Comparison of ENCODE assay signal across 5 fruit fly cellular contexts in the genomic region with DNA sequence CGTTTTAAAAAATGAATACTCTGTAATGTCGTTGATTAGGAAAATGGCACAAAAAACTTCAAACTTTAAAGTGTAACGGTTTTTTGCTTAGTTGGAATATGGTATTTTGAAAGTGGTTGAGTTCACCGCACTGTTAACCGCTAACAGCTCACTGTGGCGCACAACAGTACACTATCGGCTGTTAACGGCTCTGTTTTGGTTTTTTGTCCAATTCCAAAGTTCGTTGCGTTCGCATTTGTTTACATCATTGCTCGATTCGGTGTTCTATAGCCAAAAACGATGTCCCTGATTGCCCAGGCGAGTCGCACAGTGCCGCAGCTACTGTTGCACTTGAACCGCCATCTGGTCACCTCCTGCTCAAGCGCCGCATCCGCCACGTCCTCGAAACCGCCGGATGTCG.
TF ChIP-seq lines count a peak whose summit lies in the region.

TSS of gene CG11095 (plus strand) at position 205 of the 400 bp plus-strand sequence.

- TF ChIP-seq CTCF in whole organism, embryonic (GFP tag; optimal IDR thresholded peaks at IDR 0.05; lab: Kevin White, UChicago): peak; percentile 19

TF ChIP-seq in whole organism, adult, 20 proteins besides CTCF, POLR2A, EP300 and RAD21:
- TF ChIP-seq CG12768 (GFP tag; optimal IDR thresholded peaks at IDR 0.05; lab: Kevin White, UChicago): peak; percentile 45
- no peak for TF ChIP-seq Crg-1 (GFP tag; optimal IDR thresholded peaks at IDR 0.05; lab: Kevin White, UChicago)
- no peak for TF ChIP-seq CG7101 (tag; optimal IDR thresholded peaks at IDR 0.05; lab: Kevin White, UChicago)

TF ChIP-seq in whole organism, embryonic, 481 proteins besides CTCF, POLR2A, EP300 and RAD21 (continues in another document):
- no peak for TF ChIP-seq yki (optimal IDR thresholded peaks at IDR 0.05; lab: Kevin White, UChicago)
- TF ChIP-seq CG12104 (GFP tag; optimal IDR thresholded peaks at IDR 0.05; lab: Kevin White, UChicago): no peak
- TF ChIP-seq CG2712 (tag; optimal IDR thresholded peaks at IDR 0.05; lab: Kevin White, UChicago): peak; percentile 0
- no peak for TF ChIP-seq MTF-1 (GFP tag; optimal IDR thresholded peaks at IDR 0.05; lab: Kevin White, UChicago; ENCODE audit: borderline replicate concordance)
- no peak for TF ChIP-seq pb (GFP tag; optimal IDR thresholded peaks at IDR 0.05; lab: Kevin White, UChicago)
- TF ChIP-seq CG32767 (GFP tag; IDR thresholded peaks at IDR 0.05; lab: Robert Waterston, UW): no peak
- TF ChIP-seq ftz-f1 (GFP tag; optimal IDR thresholded peaks at IDR 0.05; lab: Kevin White, UChicago): no peak
- no peak for TF ChIP-seq Med (GFP tag; lab: Kevin White, UChicago)
- no peak for TF ChIP-seq CG16779 (GFP tag; IDR thresholded peaks at IDR 0.05; lab: Robert Waterston, UW)
- peak; percentile 54 for TF ChIP-seq CG15514 (GFP tag; optimal IDR thresholded peaks at IDR 0.05; lab: Kevin White, UChicago)
- TF ChIP-seq nerfin-1 (tag; optimal IDR thresholded peaks at IDR 0.05; lab: Kevin White, UChicago): no peak
- TF ChIP-seq Dref (GFP tag; IDR thresholded peaks at IDR 0.05; lab: Robert Waterston, UW): no peak
- TF ChIP-seq Sox102F (GFP tag; optimal IDR thresholded peaks at IDR 0.05; lab: Kevin White, UChicago): no peak
- TF ChIP-seq CG4854 (GFP tag; optimal IDR thresholded peaks at IDR 0.05; lab: Kevin White, UChicago): no peak
- peak; percentile 59 for TF ChIP-seq Scr (GFP tag; IDR thresholded peaks at IDR 0.05; lab: Robert Waterston, UW; ENCODE audit: partially characterized antibody)
- TF ChIP-seq cato (GFP tag; optimal IDR thresholded peaks at IDR 0.05; lab: Kevin White, UChicago; ENCODE audit: borderline replicate concordance): no peak
- TF ChIP-seq bbx (GFP tag; IDR thresholded peaks at IDR 0.05; lab: Robert Waterston, UW; ENCODE audit: partially characterized antibody): peak; percentile 35; the same call in 1 of the 2 replicates
- TF ChIP-seq ro (GFP tag; IDR thresholded peaks at IDR 0.05; lab: Robert Waterston, UW): no peak
- no peak for TF ChIP-seq Rx (GFP tag; IDR thresholded peaks at IDR 0.05; lab: Robert Waterston, UW)
- TF ChIP-seq CG9932 (GFP tag; IDR thresholded peaks at IDR 0.05; lab: Robert Waterston, UW): no peak
- TF ChIP-seq Vsx1 (GFP tag; optimal IDR thresholded peaks at IDR 0.05; lab: Kevin White, UChicago): no peak

TF ChIP-seq in whole organism, prepupa, 60 proteins besides CTCF, POLR2A, EP300 and RAD21 (continues in another document):
- TF ChIP-seq Ets21C (GFP tag; optimal IDR thresholded peaks at IDR 0.05; lab: Kevin White, UChicago) (no peak), Met (GFP tag; optimal IDR thresholded peaks at IDR 0.05; lab: Kevin White, UChicago) (no peak), acj6 (GFP tag; optimal IDR thresholded peaks at IDR 0.05; lab: Kevin White, UChicago) (no peak), CG31627 (GFP tag; optimal IDR thresholded peaks at IDR 0.05; lab: Kevin White, UChicago) (no peak), Eip78C (GFP tag; lab: Kevin White, UChicago) (no peak), Eip93F (GFP tag; optimal IDR thresholded peaks at IDR 0.05; lab: Kevin White, UChicago) (no peak), topi (GFP tag; optimal IDR thresholded peaks at IDR 0.05; lab: Kevin White, UChicago) (no peak), eg (GFP tag; IDR thresholded peaks at IDR 0.05; lab: Robert Waterston, UW) (peak; percentile 53; the same call in 1 of the 3 replicates), Sox102F (GFP tag; optimal IDR thresholded peaks at IDR 0.05; lab: Kevin White, UChicago) (no peak), lz (GFP tag; optimal IDR thresholded peaks at IDR 0.05; lab: Kevin White, UChicago) (no peak), ss (GFP tag; optimal IDR thresholded peaks at IDR 0.05; lab: Kevin White, UChicago) (no peak), Blimp-1 (GFP tag; optimal IDR thresholded peaks at IDR 0.05; lab: Kevin White, UChicago) (no peak), vri (GFP tag; optimal IDR thresholded peaks at IDR 0.05; lab: Kevin White, UChicago) (no peak), CG6808 (GFP tag; optimal IDR thresholded peaks at IDR 0.05; lab: Kevin White, UChicago) (no peak), CG34406 (GFP tag; optimal IDR thresholded peaks at IDR 0.05; lab: Kevin White, UChicago) (no peak), Hr4 (GFP tag; optimal IDR thresholded peaks at IDR 0.05; lab: Kevin White, UChicago) (no peak), CG6792 (GFP tag; optimal IDR thresholded peaks at IDR 0.05; lab: Kevin White, UChicago) (no peak), Lpt (GFP tag; optimal IDR thresholded peaks at IDR 0.05; lab: Kevin White, UChicago) (no peak), Sox14 (GFP tag; optimal IDR thresholded peaks at IDR 0.05; lab: Kevin White, UChicago) (no peak), spab (GFP tag; optimal IDR thresholded peaks at IDR 0.05; lab: Kevin White, UChicago) (no peak), cyc (GFP tag; optimal IDR thresholded peaks at IDR 0.05; lab: Kevin White, UChicago) (no peak), CG6854 (GFP tag; optimal IDR thresholded peaks at IDR 0.05; lab: Kevin White, UChicago) (peak; percentile 10), CG8319 (GFP tag; optimal IDR thresholded peaks at IDR 0.05; lab: Kevin White, UChicago) (no peak)

TF ChIP-seq in whole organism, pupa, 21 proteins besides CTCF, POLR2A, EP300 and RAD21:
- peak; percentile 40 for TF ChIP-seq gl (tag; optimal IDR thresholded peaks at IDR 0.05; lab: Kevin White, UChicago)
- TF ChIP-seq Snoo (tag; optimal IDR thresholded peaks at IDR 0.05; lab: Kevin White, UChicago): no peak
- TF ChIP-seq CG9948 (tag; optimal IDR thresholded peaks at IDR 0.05; lab: Kevin White, UChicago): no peak
- TF ChIP-seq CG4496 (GFP tag; IDR thresholded peaks at IDR 0.05; lab: Robert Waterston, UW): peak; percentile 44; the same call in 1 of the 3 replicates
- no peak for TF ChIP-seq D1 (tag; optimal IDR thresholded peaks at IDR 0.05; lab: Kevin White, UChicago)
- TF ChIP-seq CG12605 (GFP tag; IDR thresholded peaks at IDR 0.05; lab: Robert Waterston, UW): peak; percentile 61
- no peak for TF ChIP-seq EcR (GFP tag; optimal IDR thresholded peaks at IDR 0.05; lab: Kevin White, UChicago)
- TF ChIP-seq CG13204 (GFP tag; optimal IDR thresholded peaks at IDR 0.05; lab: Kevin White, UChicago): no peak
- TF ChIP-seq Pif1B (GFP tag; optimal IDR thresholded peaks at IDR 0.05; lab: Kevin White, UChicago): no peak
- TF ChIP-seq Pif1A (GFP tag; optimal IDR thresholded peaks at IDR 0.05; lab: Kevin White, UChicago): no peak
- TF ChIP-seq CG14655 (GFP tag; optimal IDR thresholded peaks at IDR 0.05; lab: Kevin White, UChicago): peak; percentile 13
- no peak for TF ChIP-seq CG32121 (GFP tag; IDR thresholded peaks at IDR 0.05; lab: Robert Waterston, UW)
- TF ChIP-seq CG17806 (tag; optimal IDR thresholded peaks at IDR 0.05; lab: Kevin White, UChicago): no peak
- no peak for TF ChIP-seq CG34367 (tag; optimal IDR thresholded peaks at IDR 0.05; lab: Kevin White, UChicago)
- no peak for TF ChIP-seq CG10348 (GFP tag; IDR thresholded peaks at IDR 0.05; lab: Robert Waterston, UW)
- no peak for TF ChIP-seq CG8301 (tag; optimal IDR thresholded peaks at IDR 0.05; lab: Kevin White, UChicago)
- TF ChIP-seq rn (GFP tag; IDR thresholded peaks at IDR 0.05; lab: Robert Waterston, UW): no peak
- TF ChIP-seq fd96Ca (GFP tag; IDR thresholded peaks at IDR 0.05; lab: Robert Waterston, UW): no peak
- TF ChIP-seq Ets98B (GFP tag; IDR thresholded peaks at IDR 0.05; lab: Robert Waterston, UW): peak; percentile 32; the same call in 1 of the 2 replicates
- TF ChIP-seq CG15710 (tag; optimal IDR thresholded peaks at IDR 0.05; lab: Kevin White, UChicago): no peak
TF ChIP-seq in whole organism, pupa: peak in this region for 5.

TF ChIP-seq in whole organism, wandering third instar larva, 38 proteins besides CTCF, POLR2A, EP300 and RAD21:
- no peak for TF ChIP-seq HLH106 (tag; optimal IDR thresholded peaks at IDR 0.05; lab: Kevin White, UChicago)
- TF ChIP-seq N (GFP tag; optimal IDR thresholded peaks at IDR 0.05; lab: Kevin White, UChicago): peak; percentile 54
- TF ChIP-seq Sp1 (GFP tag; optimal IDR thresholded peaks at IDR 0.05; lab: Kevin White, UChicago): no peak
- no peak for TF ChIP-seq usp (GFP tag; optimal IDR thresholded peaks at IDR 0.05; lab: Kevin White, UChicago)
- TF ChIP-seq dsf (GFP tag; optimal IDR thresholded peaks at IDR 0.05; lab: Kevin White, UChicago; ENCODE audit: borderline replicate concordance): no peak
- no peak for TF ChIP-seq Myc (optimal IDR thresholded peaks at IDR 0.05; lab: Kevin White, UChicago)
- TF ChIP-seq sage (GFP tag; optimal IDR thresholded peaks at IDR 0.05; lab: Kevin White, UChicago): no peak
- TF ChIP-seq Hnf4 (GFP tag; optimal IDR thresholded peaks at IDR 0.05; lab: Kevin White, UChicago): peak; percentile 38
- no peak for TF ChIP-seq CG9705 (GFP tag; optimal IDR thresholded peaks at IDR 0.05; lab: Kevin White, UChicago)
